Fruit fly (Drosophila melanogaster) whole organism, wandering third instar larva: ENCODE measurements around the gene CG6709.

Experiments used
- Abd-B ChIP-seq: fragments of >200 bp; optimal IDR thresholded peaks from 2 replicates; lab custom pipeline; 2017; ENCODE audit warnings: missing biosample characterization, missing genetic modification characterization
- CG32264 ChIP-seq: fragments of 200-800 bp; sonication (Bioruptor generic); optimal IDR thresholded peaks from 2 replicates; lab custom pipeline; 2016; ENCODE audit warnings: missing biosample characterization, missing genetic modification characterization
- CG9705 ChIP-seq: fragments of 200-800 bp; sonication (Bioruptor generic); optimal IDR thresholded peaks from 2 replicates; lab custom pipeline; 2018; ENCODE audit warnings: missing biosample characterization, mild to moderate bottlenecking, missing genetic modification characterization
- CrebA ChIP-seq: fragments of 200-800 bp; sonication (Bioruptor generic); optimal IDR thresholded peaks from 2 replicates; lab custom pipeline; 2016; ENCODE audit warnings: missing biosample characterization, mild to moderate bottlenecking, missing genetic modification characterization, borderline replicate concordance
- Dfd ChIP-seq: fragments of >200 bp; optimal IDR thresholded peaks from 2 replicates; lab custom pipeline; 2017; ENCODE audit warnings: missing biosample characterization, missing genetic modification characterization
- Dif ChIP-seq: fragments of 200-275, 200-300 bp; sonication (Bioruptor generic); optimal IDR thresholded peaks from 2 replicates; lab custom pipeline; 2018; ENCODE audit warnings: missing biosample characterization, missing genetic modification characterization; ENCODE audit not compliant: partially characterized antibody
- GATAd ChIP-seq: sonication (Bioruptor generic); optimal IDR thresholded peaks from 2 replicates; lab custom pipeline; 2016; ENCODE audit warnings: missing biosample characterization, missing genetic modification characterization
- HLH106 ChIP-seq: fragments of 200-800 bp; optimal IDR thresholded peaks from 3 replicates; lab custom pipeline; 2019; ENCODE audit warnings: missing biosample characterization, mild to moderate bottlenecking, missing genetic modification characterization, moderate library complexity
- Hnf4 ChIP-seq: fragments of 200-800 bp; sonication (Bioruptor generic); optimal IDR thresholded peaks from 2 replicates; lab custom pipeline; 2016; ENCODE audit warnings: missing biosample characterization, mild to moderate bottlenecking, missing genetic modification characterization
- Jra ChIP-seq: sonication (Bioruptor generic); optimal IDR thresholded peaks from 2 replicates; lab custom pipeline; 2016; ENCODE audit warnings: missing biosample characterization, missing genetic modification characterization
- Mio ChIP-seq: sonication (Bioruptor generic); optimal IDR thresholded peaks from 2 replicates; lab custom pipeline; 2016; ENCODE audit warnings: missing biosample characterization, missing genetic modification characterization
- Myc ChIP-seq: fragments of >200 bp; optimal IDR thresholded peaks from 2 replicates; lab custom pipeline; 2017
- N ChIP-seq: fragments of >200 bp; optimal IDR thresholded peaks from 2 replicates; lab custom pipeline; 2018; ENCODE audit warnings: missing biosample characterization, missing external identifiers, missing genetic modification characterization
- OdsH ChIP-seq: fragments of 200-800 bp; sonication (Bioruptor generic); optimal IDR thresholded peaks from 2 replicates; lab custom pipeline; 2016; ENCODE audit warnings: missing biosample characterization, mild to moderate bottlenecking, missing genetic modification characterization
- Rel ChIP-seq, 2 experiments: fragments of 200-800 bp; sonication (Bioruptor generic) in 1 of 2; optimal IDR thresholded peaks; 2 replicates in 1 of 2; 3 replicates in 1 of 2; lab custom pipeline; 2016 to 2019; ENCODE audit warnings: mild to moderate bottlenecking in 2 of 2, missing biosample characterization in 2 of 2, missing genetic modification characterization in 2 of 2, moderate library complexity in 1 of 2
- Sp1 ChIP-seq: fragments of 200-800 bp; sonication (Bioruptor generic); optimal IDR thresholded peaks from 3 replicates; lab custom pipeline; 2019; ENCODE audit warnings: missing biosample characterization, mild to moderate bottlenecking, missing genetic modification characterization, moderate library complexity
- Vsx2 ChIP-seq: fragments of 200-300, 225-300 bp; sonication (Bioruptor generic); optimal IDR thresholded peaks from 2 replicates; lab custom pipeline; 2018; ENCODE audit warnings: missing biosample characterization, missing genetic modification characterization; ENCODE audit not compliant: partially characterized antibody
- brk ChIP-seq: fragments of 200-800 bp; sonication (Bioruptor generic); optimal IDR thresholded peaks from 2 replicates; lab custom pipeline; 2016; ENCODE audit warnings: missing biosample characterization, mild to moderate bottlenecking, missing genetic modification characterization
- dl ChIP-seq, 2 experiments: fragments of 175-275, 200-275 bp in 1 of 2; fragments of 200-275 bp in 1 of 2; sonication (Bioruptor generic); optimal IDR thresholded peaks; lab custom pipeline; 2018; ENCODE audit warnings: mild to moderate bottlenecking in 2 of 2, missing biosample characterization in 2 of 2, missing genetic modification characterization in 2 of 2, moderate library complexity in 2 of 2; ENCODE audit not compliant: partially characterized antibody in 2 of 2, insufficient read depth in 1 of 2
- dmrt93B ChIP-seq: fragments of 200-800 bp; sonication (Bioruptor generic); optimal IDR thresholded peaks from 2 replicates; lab custom pipeline; 2018; ENCODE audit warnings: missing biosample characterization, mild to moderate bottlenecking, missing genetic modification characterization
- dsf ChIP-seq: sonication (Bioruptor generic); optimal IDR thresholded peaks from 2 replicates; lab custom pipeline; 2016; ENCODE audit warnings: missing biosample characterization, missing genetic modification characterization, borderline replicate concordance
- foxo ChIP-seq, 2 experiments: fragments of 200-800 bp; sonication (Bioruptor generic); optimal IDR thresholded peaks; 2 replicates in 1 of 2; 3 replicates in 1 of 2; lab custom pipeline; 2016 to 2017; ENCODE audit warnings: missing biosample characterization in 2 of 2, missing genetic modification characterization in 2 of 2
- fru ChIP-seq: fragments of 200-800 bp; sonication (Bioruptor generic); optimal IDR thresholded peaks from 3 replicates; lab custom pipeline; 2016; ENCODE audit warnings: missing biosample characterization, mild to moderate bottlenecking, missing genetic modification characterization
- h ChIP-seq: fragments of 200-800 bp; sonication (Bioruptor generic); optimal IDR thresholded peaks from 3 replicates; lab custom pipeline; 2016; ENCODE audit warnings: missing biosample characterization, mild to moderate bottlenecking, missing genetic modification characterization
- jim ChIP-seq: fragments of 175-275, 200-325 bp; sonication (Bioruptor generic); optimal IDR thresholded peaks from 2 replicates; lab custom pipeline; 2016; ENCODE audit warnings: missing biosample characterization, mild to moderate bottlenecking, missing genetic modification characterization
- pan ChIP-seq: fragments of >200 bp; optimal IDR thresholded peaks from 2 replicates; lab custom pipeline; 2017
- psq ChIP-seq: fragments of 200-800 bp; sonication (Bioruptor generic); optimal IDR thresholded peaks from 3 replicates; lab custom pipeline; 2017; ENCODE audit warnings: missing biosample characterization, mild to moderate bottlenecking, missing genetic modification characterization, moderate library complexity
- rgr ChIP-seq: fragments of 200-800 bp; sonication (Bioruptor generic); optimal IDR thresholded peaks from 3 replicates; lab custom pipeline; 2016; ENCODE audit warnings: missing biosample characterization, mild to moderate bottlenecking, missing genetic modification characterization
- sage ChIP-seq: fragments of 200-800 bp; sonication (Bioruptor generic); optimal IDR thresholded peaks from 2 replicates; lab custom pipeline; 2016; ENCODE audit warnings: missing biosample characterization, mild to moderate bottlenecking, missing genetic modification characterization
- sv ChIP-seq: fragments of 200-800 bp; sonication (Bioruptor generic); optimal IDR thresholded peaks from 3 replicates; lab custom pipeline; 2016; ENCODE audit warnings: missing biosample characterization, missing genetic modification characterization
- usp ChIP-seq: fragments of >200 bp; optimal IDR thresholded peaks from 2 replicates; lab custom pipeline; 2017; ENCODE audit warnings: missing biosample characterization, missing genetic modification characterization
- woc ChIP-seq: sonication (Bioruptor generic); optimal IDR thresholded peaks from 2 replicates; lab custom pipeline; 2016; ENCODE audit warnings: missing biosample characterization, mild to moderate bottlenecking, missing genetic modification characterization

Gene CG6709

DNA sequence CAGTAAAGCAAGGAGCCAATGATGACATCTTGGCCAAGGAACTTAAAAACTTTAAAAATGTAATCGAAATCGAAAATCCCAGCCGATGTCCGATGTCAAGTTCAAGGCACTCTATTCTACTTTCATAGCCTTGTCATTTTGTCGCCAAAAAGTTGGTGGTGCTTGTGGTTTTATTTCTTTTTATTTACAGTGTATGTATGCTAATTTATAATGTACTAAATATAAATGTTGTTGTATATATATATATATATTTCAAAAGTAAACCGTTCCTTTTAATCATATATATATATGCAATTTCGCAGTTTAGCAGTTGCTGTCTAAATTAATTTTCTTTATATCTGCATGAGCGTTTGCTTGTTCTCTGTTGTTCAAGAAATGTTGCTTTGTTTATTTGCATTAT, at the start of gene CG6709, which contains the start of gene Hez:
Gene CG6709 (minus strand): TSS at position 101 of the 400 bp plus-strand sequence.
Gene Hez (minus strand): TSS at position 101 of the 400 bp plus-strand sequence.
- TF ChIP-seq Dif (GFP tag; lab: Kevin White, UChicago) (no peak), usp (GFP tag; lab: Kevin White, UChicago) (no peak), Vsx2 (GFP tag; lab: Kevin White, UChicago) (no peak), GATAd (no peak), dsf (no peak), Abd-B (GFP tag; lab: Kevin White, UChicago) (no peak), Hnf4 (GFP tag; lab: Kevin White, UChicago) (no peak), HLH106 (tag; lab: Kevin White, UChicago) (no peak), sage (no peak), N (GFP tag; lab: Kevin White, UChicago) (no peak), OdsH (GFP tag; lab: Kevin White, UChicago) (no peak), psq (GFP tag; lab: Kevin White, UChicago) (no peak), Sp1 (GFP tag; lab: Kevin White, UChicago) (no peak), brk (GFP tag; lab: Kevin White, UChicago) (no peak), h (GFP tag; lab: Kevin White, UChicago) (no peak), Myc (lab: Kevin White, UChicago) (no peak)

dm6 chr3L:9927169-9927568, 32.6 kb upstream of the CG6709 start:
- no peak for TF ChIP-seq dmrt93B (GFP tag; lab: Kevin White, UChicago)
- TF ChIP-seq Dfd (GFP tag; lab: Kevin White, UChicago): no peak
- TF ChIP-seq Myc (lab: Kevin White, UChicago): no peak
- no peak for TF ChIP-seq brk (GFP tag; lab: Kevin White, UChicago)
- TF ChIP-seq Abd-B (GFP tag; lab: Kevin White, UChicago): no peak
- no peak for TF ChIP-seq Dif (GFP tag; lab: Kevin White, UChicago)
- no peak for TF ChIP-seq psq (GFP tag; lab: Kevin White, UChicago)
- TF ChIP-seq woc (GFP tag; lab: Kevin White, UChicago): no peak
- no peak for TF ChIP-seq Mio (GFP tag; lab: Kevin White, UChicago)
- no peak for TF ChIP-seq CG32264 (GFP tag; lab: Kevin White, UChicago)
- TF ChIP-seq pan (lab: Kevin White, UChicago): no peak
- no peak for TF ChIP-seq OdsH (GFP tag; lab: Kevin White, UChicago)
- no peak for TF ChIP-seq usp (GFP tag; lab: Kevin White, UChicago)
- no peak for TF ChIP-seq rgr (GFP tag; lab: Kevin White, UChicago)
- no peak for TF ChIP-seq Sp1 (GFP tag; lab: Kevin White, UChicago)

- TF ChIP-seq h (GFP tag; lab: Kevin White, UChicago) (no peak), jim (no peak), sage (no peak), sv (GFP tag; lab: Kevin White, UChicago) (no peak), dsf (no peak), foxo (GFP tag; optimal IDR thresholded peaks at IDR 0.05; lab: Kevin White, UChicago) (no peak), dl (GFP tag; optimal IDR thresholded peaks at IDR 0.05; lab: Kevin White, UChicago; ENCODE audit: insufficient read depth in 1 of 2, partially characterized antibody in 2 of 2) (no peak), woc (GFP tag; lab: Kevin White, UChicago) (no peak), Myc (lab: Kevin White, UChicago) (no peak), Abd-B (GFP tag; lab: Kevin White, UChicago) (no peak), CG32264 (GFP tag; lab: Kevin White, UChicago) (no peak), Jra (no peak), CG9705 (GFP tag; lab: Kevin White, UChicago) (no peak), Rel (GFP tag; optimal IDR thresholded peaks at IDR 0.05; lab: Kevin White, UChicago) (no peak), Rel (tag; optimal IDR thresholded peaks at IDR 0.05; lab: Kevin White, UChicago) (no peak)
Measured at dm6 chr3L:9907719-9908170, 13.2 kb upstream of the CG6709 start, which contains the start of gene bma. Gene bma, plus strand, starts transcription at chr3L:9908120.

DNA sequence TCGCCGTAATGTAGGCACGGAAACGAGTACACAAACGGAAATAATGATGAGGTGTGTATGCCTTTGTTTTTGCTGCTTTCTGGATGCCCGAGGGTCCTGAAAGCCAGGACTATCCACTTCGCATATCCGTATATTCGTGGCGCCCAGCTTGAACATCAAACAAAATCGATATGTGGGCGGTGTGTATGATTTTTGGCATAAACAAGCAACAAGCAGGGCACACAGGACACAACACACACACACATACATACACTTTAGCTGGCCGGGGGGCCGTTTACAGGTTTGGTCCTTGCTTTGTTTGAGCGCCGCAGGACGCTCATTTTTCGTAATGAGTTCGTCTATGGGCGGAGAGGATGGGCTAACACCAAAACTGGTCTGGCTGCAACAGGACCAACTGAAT, 10.4 kb upstream of the CG6709 start:
- no peak for TF ChIP-seq dl (GFP tag; optimal IDR thresholded peaks at IDR 0.05; lab: Kevin White, UChicago; ENCODE audit: insufficient read depth in 1 of 2, partially characterized antibody in 2 of 2)
- TF ChIP-seq CrebA (GFP tag; lab: Kevin White, UChicago): no peak
- TF ChIP-seq jim: no peak
- TF ChIP-seq Dfd (GFP tag; lab: Kevin White, UChicago): no peak
- no peak for TF ChIP-seq CG32264 (GFP tag; lab: Kevin White, UChicago)
- no peak for TF ChIP-seq HLH106 (tag; lab: Kevin White, UChicago)
- TF ChIP-seq fru (GFP tag; lab: Kevin White, UChicago): no peak
- TF ChIP-seq dmrt93B (GFP tag; lab: Kevin White, UChicago): no peak
- TF ChIP-seq, all 38 proteins: peak for 0
